Fruit fly (Drosophila melanogaster) whole organism, embryonic: ENCODE results near the gene Pgant7.
A peak's percentile ranks its signal among the peaks of the same experiment; 100 is the strongest.

Experiments
- Aef1 ChIP-seq: fragments of 200-800 bp; sonication (Bioruptor generic); IDR thresholded peaks from 3 replicates; pipeline ENCODE4 v1.3.6; 2022; ENCODE audit warnings: missing biosample characterization, missing genetic modification characterization
- CG10209 ChIP-seq: fragments of 200-800 bp; sonication (Bioruptor generic); optimal IDR thresholded peaks from 3 replicates; lab custom pipeline; 2017; ENCODE audit warnings: missing biosample characterization, mild to moderate bottlenecking, missing genetic modification characterization, missing genetic modification reagents
- CG10321 ChIP-seq: fragments of 200-800 bp; sonication (Bioruptor generic); IDR thresholded peaks from 2 replicates; pipeline ENCODE4 v1.3.6; 2022; ENCODE audit warnings: missing biosample characterization, missing genetic modification characterization
- CG11247 ChIP-seq: fragments of 200-800 bp; sonication (Bioruptor generic); IDR thresholded peaks from 2 replicates; pipeline ENCODE4 v1.3.6; 2022; ENCODE audit warnings: missing biosample characterization, missing genetic modification characterization
- CG13775 ChIP-seq: fragments of 200-800 bp; sonication (Bioruptor generic); optimal IDR thresholded peaks from 3 replicates; lab custom pipeline; 2017; ENCODE audit warnings: missing biosample characterization, mild to moderate bottlenecking, missing genetic modification characterization
- CG15514 ChIP-seq: fragments of 200-800 bp; sonication (Bioruptor generic); optimal IDR thresholded peaks from 3 replicates; lab custom pipeline; 2017; ENCODE audit warnings: missing biosample characterization, missing genetic modification characterization, mild to moderate bottlenecking, moderate library complexity, missing genetic modification reagents
- CG17361 ChIP-seq: fragments of 200-800 bp; sonication (Bioruptor generic); IDR thresholded peaks from 3 replicates; pipeline ENCODE4 v1.3.6; 2022; ENCODE audit warnings: missing biosample characterization, missing genetic modification characterization
- CG1792 ChIP-seq: fragments of 200-800 bp; sonication (Bioruptor generic); optimal IDR thresholded peaks from 2 replicates; lab custom pipeline; 2016; ENCODE audit warnings: missing biosample characterization, missing genetic modification characterization
- CG1832 ChIP-seq: fragments of 200-800 bp; sonication (Bioruptor generic); optimal IDR thresholded peaks from 2 replicates; lab custom pipeline; 2017; ENCODE audit warnings: missing biosample characterization, mild to moderate bottlenecking, missing genetic modification characterization, inconsistent platforms
- CG2120 ChIP-seq: fragments of 200-800 bp; sonication (Bioruptor generic); optimal IDR thresholded peaks from 3 replicates; lab custom pipeline; 2016; ENCODE audit warnings: missing biosample characterization, missing genetic modification characterization
- CG30431 ChIP-seq: fragments of 200-800 bp; sonication (Bioruptor generic); optimal IDR thresholded peaks from 2 replicates; lab custom pipeline; 2017; ENCODE audit warnings: missing biosample characterization, missing genetic modification characterization
- CG34422 ChIP-seq: fragments of 200-800 bp; sonication (Bioruptor generic); IDR thresholded peaks from 3 replicates; pipeline ENCODE4 v1.3.6; 2022; ENCODE audit warnings: missing biosample characterization, missing genetic modification characterization
- CG3995 ChIP-seq: fragments of 200-800 bp; sonication (Bioruptor generic); optimal IDR thresholded peaks from 3 replicates; lab custom pipeline; 2016; ENCODE audit warnings: missing biosample characterization, missing genetic modification characterization
- CG4328 ChIP-seq: fragments of 200-800 bp; sonication (Bioruptor generic); optimal IDR thresholded peaks from 3 replicates; lab custom pipeline; 2017; ENCODE audit warnings: missing biosample characterization, missing genetic modification reagents, missing genetic modification characterization
- CG43689 ChIP-seq: fragments of 200-800 bp; sonication (Bioruptor generic); IDR thresholded peaks from 2 replicates; pipeline ENCODE4 v1.3.6; 2022; ENCODE audit warnings: missing biosample characterization, missing genetic modification characterization
- CG4854 ChIP-seq: fragments of 200-800 bp; sonication (Bioruptor generic); optimal IDR thresholded peaks from 2 replicates; lab custom pipeline; 2016; ENCODE audit warnings: missing biosample characterization, missing genetic modification characterization, inconsistent platforms
- CG8089 ChIP-seq: fragments of 200-800 bp; sonication (Bioruptor generic); optimal IDR thresholded peaks from 3 replicates; lab custom pipeline; 2016; ENCODE audit warnings: missing biosample characterization, missing genetic modification characterization
- CG9932 ChIP-seq: fragments of 200-800 bp; sonication (Bioruptor generic); IDR thresholded peaks from 2 replicates; pipeline ENCODE4 v1.3.6; 2022; ENCODE audit warnings: missing biosample characterization, missing genetic modification characterization
- CTCF ChIP-seq: fragments of 200-800 bp; sonication (Bioruptor generic); optimal IDR thresholded peaks from 2 replicates; lab custom pipeline; 2017; ENCODE audit warnings: missing biosample characterization, mild to moderate bottlenecking, missing genetic modification characterization, moderate library complexity
- Deaf1 ChIP-seq: fragments of 200-800 bp; optimal IDR thresholded peaks from 3 replicates; lab custom pipeline; 2019; ENCODE audit warnings: missing biosample characterization, mild to moderate bottlenecking, missing genetic modification characterization, moderate library complexity
- Dip3 ChIP-seq: fragments of 200-800 bp; sonication (Bioruptor generic); optimal IDR thresholded peaks from 3 replicates; lab custom pipeline; 2016; ENCODE audit warnings: missing biosample characterization, missing genetic modification characterization
- Dp ChIP-seq: fragments of 200-800 bp; sonication (Bioruptor generic); optimal IDR thresholded peaks from 2 replicates; lab custom pipeline; 2018; ENCODE audit warnings: missing biosample characterization, mild to moderate bottlenecking, missing genetic modification characterization, moderate library complexity
- Elba2 ChIP-seq: fragments of 200-800 bp; sonication (Bioruptor generic); optimal IDR thresholded peaks from 3 replicates; lab custom pipeline; 2016; ENCODE audit warnings: missing biosample characterization, missing genetic modification characterization
- Gug ChIP-seq: fragments of 200-800 bp; sonication (Bioruptor generic); IDR thresholded peaks from 4 replicates; pipeline ENCODE4 v1.3.6; 2022; ENCODE audit warnings: missing biosample characterization, missing genetic modification characterization
- MBD-R2 ChIP-seq: fragments of 200-800 bp; sonication (Bioruptor generic); IDR thresholded peaks from 2 replicates; pipeline ENCODE4 v1.3.6; 2022; ENCODE audit warnings: missing biosample characterization, missing genetic modification characterization
- Ptx1 ChIP-seq: fragments of 200-800 bp; sonication (Bioruptor generic); IDR thresholded peaks from 2 replicates; pipeline ENCODE4 v1.3.6; 2022; ENCODE audit warnings: missing biosample characterization, missing genetic modification characterization
- Side ChIP-seq: fragments of 200-800 bp; sonication (Bioruptor generic); optimal IDR thresholded peaks from 2 replicates; lab custom pipeline; 2016; ENCODE audit warnings: missing biosample characterization, missing genetic modification characterization
- Six4 ChIP-seq: fragments of 200-800 bp; sonication (Bioruptor generic); optimal IDR thresholded peaks from 2 replicates; lab custom pipeline; 2016; ENCODE audit warnings: missing biosample characterization, missing genetic modification characterization
- Trl ChIP-seq, 3 experiments: fragments of >200 bp in 2 of 3; fragments of 200-800 bp in 1 of 3; sonication (Bioruptor generic) in 1 of 3; optimal IDR thresholded peaks; 2 replicates in 1 of 3; 3 replicates in 2 of 3; lab custom pipeline; 2016 to 2017; ENCODE audit warnings: missing biosample characterization in 1 of 3, missing genetic modification characterization in 1 of 3
- amos ChIP-seq: fragments of 200-800 bp; sonication (Bioruptor generic); IDR thresholded peaks from 2 replicates; pipeline ENCODE4 v1.3.6; 2022; ENCODE audit warnings: missing biosample characterization, missing genetic modification characterization; ENCODE audit not compliant: partially characterized antibody
- ara ChIP-seq: fragments of 200-800 bp; sonication (Bioruptor generic); IDR thresholded peaks from 2 replicates; pipeline ENCODE4 v1.3.6; 2022; ENCODE audit warnings: missing biosample characterization, missing genetic modification characterization
- btn ChIP-seq: fragments of 200-800 bp; sonication (Bioruptor generic); optimal IDR thresholded peaks from 2 replicates; lab custom pipeline; 2016; ENCODE audit warnings: missing biosample characterization, missing genetic modification characterization
- chinmo ChIP-seq: fragments of 200-800 bp; sonication (Bioruptor generic); IDR thresholded peaks from 4 replicates; pipeline ENCODE4 v1.3.6; 2022; ENCODE audit warnings: missing biosample characterization, missing genetic modification characterization; ENCODE audit not compliant: partially characterized antibody
- dm ChIP-seq: fragments of 200-800 bp; sonication (Bioruptor generic); optimal IDR thresholded peaks from 3 replicates; lab custom pipeline; 2016; ENCODE audit warnings: missing biosample characterization, missing genetic modification characterization
- dmrt99B ChIP-seq: fragments of 200-800 bp; sonication (Bioruptor generic); optimal IDR thresholded peaks from 2 replicates; lab custom pipeline; 2018; ENCODE audit warnings: missing biosample characterization, mild to moderate bottlenecking, missing genetic modification characterization, moderate library complexity
- fru ChIP-seq: fragments of >200 bp; optimal IDR thresholded peaks from 2 replicates; lab custom pipeline; 2017
- gem ChIP-seq: fragments of 200-800 bp; sonication (Bioruptor generic); optimal IDR thresholded peaks from 2 replicates; lab custom pipeline; 2019; ENCODE audit warnings: missing biosample characterization, mild to moderate bottlenecking, missing genetic modification characterization, moderate library complexity
- gfzf ChIP-seq: fragments of 200-800 bp; sonication (Bioruptor generic); optimal IDR thresholded peaks from 2 replicates; lab custom pipeline; 2016; ENCODE audit warnings: missing biosample characterization, mild to moderate bottlenecking, missing genetic modification characterization, moderate library complexity
- grau ChIP-seq: fragments of 200-800 bp; optimal IDR thresholded peaks from 3 replicates; lab custom pipeline; 2019; ENCODE audit warnings: missing biosample characterization, mild to moderate bottlenecking, missing genetic modification characterization, moderate library complexity
- insv ChIP-seq, 2 experiments: fragments of 200-800 bp; sonication (Bioruptor generic); optimal IDR thresholded peaks; 3 replicates each; lab custom pipeline; 2016 to 2018; ENCODE audit warnings: missing biosample characterization in 2 of 2, missing genetic modification characterization in 2 of 2
- lmd ChIP-seq: fragments of 200-800 bp; sonication (Bioruptor generic); IDR thresholded peaks from 2 replicates; pipeline ENCODE4 v1.3.6; 2022; ENCODE audit warnings: missing biosample characterization, missing genetic modification characterization
- maf-S ChIP-seq: fragments of 200-800 bp; sonication (Bioruptor generic); optimal IDR thresholded peaks from 2 replicates; lab custom pipeline; 2016; ENCODE audit warnings: missing biosample characterization, missing genetic modification characterization
- pfk ChIP-seq: fragments of 200-800 bp; sonication (Bioruptor generic); optimal IDR thresholded peaks from 2 replicates; lab custom pipeline; 2018; ENCODE audit warnings: missing biosample characterization, mild to moderate bottlenecking, missing genetic modification characterization, moderate library complexity
- prd ChIP-seq, 3 experiments: fragments of >200 bp in 2 of 3; fragments of 200-800 bp in 1 of 3; sonication (Bioruptor generic) in 1 of 3; optimal IDR thresholded peaks in 2 of 3; IDR thresholded peaks in 1 of 3; 2 replicates in 2 of 3; 3 replicates in 1 of 3; pipeline versions ENCODE4 v1.3.6 to Lab custom; 2017 to 2022; ENCODE audit warnings: missing biosample characterization in 1 of 3, missing genetic modification characterization in 1 of 3
- pros ChIP-seq: fragments of 200-800 bp; sonication (Bioruptor generic); optimal IDR thresholded peaks from 3 replicates; lab custom pipeline; 2019; ENCODE audit warnings: missing biosample characterization, mild to moderate bottlenecking, missing genetic modification characterization, moderate library complexity
- pzg ChIP-seq: fragments of 200-800 bp; sonication (Bioruptor generic); optimal IDR thresholded peaks from 3 replicates; lab custom pipeline; 2018; ENCODE audit warnings: missing biosample characterization, mild to moderate bottlenecking, missing genetic modification characterization, moderate library complexity
- ranshi ChIP-seq: fragments of 200-800 bp; sonication (Bioruptor generic); IDR thresholded peaks from 2 replicates; pipeline ENCODE4 v1.3.6; 2022; ENCODE audit warnings: missing biosample characterization, missing genetic modification characterization
- sens-2 ChIP-seq: fragments of 200-800 bp; sonication (Bioruptor generic); IDR thresholded peaks from 2 replicates; pipeline ENCODE4 v1.3.6; 2022; ENCODE audit warnings: missing biosample characterization, missing genetic modification characterization
- tio ChIP-seq: fragments of 200-800 bp; sonication (Bioruptor generic); optimal IDR thresholded peaks from 2 replicates; lab custom pipeline; 2017; ENCODE audit warnings: missing biosample characterization, missing genetic modification characterization, inconsistent platforms
- vvl ChIP-seq: fragments of 200-800 bp; sonication (Bioruptor generic); IDR thresholded peaks from 2 replicates; pipeline ENCODE4 v1.3.6; 2022; ENCODE audit warnings: missing biosample characterization, missing genetic modification characterization

The Pgant7 gene

DNA sequence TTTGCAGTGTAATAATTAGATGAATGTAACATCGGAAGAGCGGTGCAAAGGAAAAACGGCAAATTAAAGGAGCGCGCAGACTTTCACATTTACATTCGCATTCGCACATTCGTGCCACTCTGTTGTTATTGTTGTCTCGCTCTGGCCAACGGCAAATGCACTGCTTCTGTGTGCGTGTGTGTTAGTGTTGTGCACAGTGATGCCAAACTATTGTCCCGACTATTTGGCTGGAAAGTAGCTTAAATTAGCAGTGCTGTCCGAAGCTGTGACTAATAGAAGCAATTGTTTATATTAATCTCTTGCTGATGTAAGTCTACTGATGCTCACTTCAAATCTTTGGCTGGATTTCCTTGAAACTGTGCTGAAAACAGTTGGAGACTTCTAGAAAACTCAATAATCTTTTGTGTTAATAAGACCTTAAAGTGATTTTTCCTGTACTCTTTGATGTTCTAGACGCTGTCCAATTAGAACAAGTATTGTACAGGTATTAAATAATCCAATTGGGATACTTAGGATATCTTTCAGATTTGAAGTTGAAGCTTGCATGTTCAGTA is 16.3 kb upstream of the Pgant7 start (continued):
- no peak for TF ChIP-seq maf-S
- TF ChIP-seq CG11247 (GFP tag; lab: Robert Waterston, UW), result no peak
- 0 out of 3 replicates have a peak, but pooled peaks have one; percentile 6 for TF ChIP-seq CG34422 (GFP tag; lab: Robert Waterston, UW)
- TF ChIP-seq pfk (GFP tag; lab: Kevin White, UChicago), result no peak
- TF ChIP-seq CTCF (GFP tag; lab: Kevin White, UChicago), result no peak
- TF ChIP-seq CG3995, result peak; percentile 74
- TF ChIP-seq Elba2, result peak; percentile 19
- TF ChIP-seq Side (GFP tag; lab: Kevin White, UChicago), result peak; percentile 20
- no peak for TF ChIP-seq prd (optimal IDR thresholded peaks at IDR 0.05; lab: Kevin White, UChicago)
- TF ChIP-seq prd (GFP tag; IDR thresholded peaks at IDR 0.05; lab: Robert Waterston, UW), result peak; percentile 57; the same call in 2 of the 3 replicates
- peak; percentile 13; the same call in 1 of the 2 replicates for TF ChIP-seq amos (GFP tag; lab: Robert Waterston, UW)
- TF ChIP-seq gem (tag; lab: Kevin White, UChicago), result peak; percentile 14
- TF ChIP-seq fru, result no peak
- TF ChIP-seq Dp (GFP tag; lab: Kevin White, UChicago), result no peak
- peak; percentile 35 for TF ChIP-seq grau
- TF ChIP-seq CG15514, result peak; percentile 1
- TF ChIP-seq Aef1 (GFP tag; lab: Robert Waterston, UW), result peak; percentile 23; the same call in 1 of the 3 replicates
- TF ChIP-seq CG2120 (GFP tag; lab: Kevin White, UChicago), result peak; percentile 52
- peak; percentile 3 for TF ChIP-seq tio (GFP tag; lab: Kevin White, UChicago)
- no peak for TF ChIP-seq dm (GFP tag; lab: Kevin White, UChicago)
- peak; percentile 91 for TF ChIP-seq CG10321 (GFP tag; lab: Robert Waterston, UW)
- peak; percentile 39 for TF ChIP-seq CG1832
- TF ChIP-seq CG8089 (GFP tag; lab: Kevin White, UChicago), result peak; percentile 1
- TF ChIP-seq CG13775 (GFP tag; lab: Kevin White, UChicago), result peak; percentile 2
- no peak for TF ChIP-seq ara (GFP tag; lab: Robert Waterston, UW)
- TF ChIP-seq lmd (GFP tag; lab: Robert Waterston, UW), result peak; percentile 23; the same call in 1 of the 2 replicates
- no peak for TF ChIP-seq pros
- no peak for TF ChIP-seq CG30431
- no peak for TF ChIP-seq gfzf (GFP tag; lab: Kevin White, UChicago)
- peak; percentile 33; the same call in 1 of the 2 replicates for TF ChIP-seq Ptx1 (GFP tag; lab: Robert Waterston, UW)
- no peak for TF ChIP-seq CG43689
- TF ChIP-seq CG4854 (GFP tag; lab: Kevin White, UChicago), result no peak
- peak; percentile 53; the same call in 1 of the 2 replicates for TF ChIP-seq CG9932 (GFP tag; lab: Robert Waterston, UW)
- TF ChIP-seq Trl (optimal IDR thresholded peaks at IDR 0.05; lab: Kevin White, UChicago), result no peak
- peak; percentile 8 for TF ChIP-seq Trl (GFP tag; optimal IDR thresholded peaks at IDR 0.05; lab: Kevin White, UChicago)
- TF ChIP-seq dmrt99B (tag; lab: Kevin White, UChicago), result peak; percentile 16
- TF ChIP-seq pzg (GFP tag; lab: Kevin White, UChicago), result peak; percentile 5
- TF ChIP-seq ranshi (GFP tag; lab: Robert Waterston, UW), result no peak
- TF ChIP-seq CG1792 (GFP tag; lab: Kevin White, UChicago), result no peak
- peak; percentile 63 to 93 for TF ChIP-seq insv (GFP tag; optimal IDR thresholded peaks at IDR 0.05; lab: Kevin White, UChicago)
- peak; percentile 63; the same call in 2 of the 4 replicates for TF ChIP-seq chinmo (GFP tag; lab: Robert Waterston, UW)
- TF ChIP-seq CG4328, result no peak
- no peak for TF ChIP-seq btn (GFP tag; lab: Kevin White, UChicago)
- peak; percentile 34; the same call in 1 of the 3 replicates for TF ChIP-seq CG17361
- no peak for TF ChIP-seq sens-2 (GFP tag; lab: Robert Waterston, UW)
- TF ChIP-seq MBD-R2 (GFP tag; lab: Robert Waterston, UW), result peak; percentile 24; the same call in 1 of the 2 replicates
- no peak for TF ChIP-seq Dip3
- TF ChIP-seq Deaf1 (tag; lab: Kevin White, UChicago), result peak; percentile 22
- peak; percentile 20 for TF ChIP-seq Six4 (GFP tag; lab: Kevin White, UChicago)
- peak; percentile 21 for TF ChIP-seq vvl
- TF ChIP-seq Gug (GFP tag; lab: Robert Waterston, UW), result no peak
- peak; percentile 9 for TF ChIP-seq CG10209 (GFP tag; lab: Kevin White, UChicago)
